Worm (Caenorhabditis elegans): ENCODE results near the gene try-1.

- TF ChIP-seq ztf-23 (GFP tag; IDR thresholded peaks at IDR 0.05) (no peak), cog-1 (tag; optimal IDR thresholded peaks at IDR 0.05) (no peak), ref-1 (GFP tag; conservative IDR thresholded peaks at IDR 0.05) (no peak)
These were observed 24.6 kb downstream of the try-1 start for ce11 chrII:4924729-4925128.

Data from whole organism, midembryonic.